Worm (Caenorhabditis elegans): ENCODE measurements around the gene let-756.

DNA sequence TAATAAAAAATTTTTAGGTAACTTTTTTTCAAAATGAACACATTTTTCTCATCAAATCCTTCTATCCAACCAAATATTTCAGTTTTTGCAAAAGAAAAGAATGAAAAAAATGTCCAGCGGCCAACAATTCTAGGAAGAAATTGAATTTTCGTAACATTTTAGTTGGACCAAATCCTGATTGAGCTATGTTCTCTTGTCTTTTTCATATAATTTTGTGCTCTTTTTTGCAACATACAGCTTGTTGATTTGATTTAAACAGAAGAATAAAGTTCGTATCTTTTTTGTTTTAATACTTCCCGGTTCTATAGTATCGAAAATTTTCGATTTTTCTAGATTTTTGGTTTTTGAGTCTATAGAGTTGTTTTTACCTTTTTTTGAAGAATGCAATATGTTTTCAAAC, 7.5 kb upstream of the let-756 start:
- no peak for TF ChIP-seq nhr-11 (tag; optimal IDR thresholded peaks at IDR 0.05)
- no peak for TF ChIP-seq sox-4 (tag; optimal IDR thresholded peaks at IDR 0.05)
- TF ChIP-seq rnt-1 (tag; optimal IDR thresholded peaks at IDR 0.05): no peak
- TF ChIP-seq mdl-1 (tag; optimal IDR thresholded peaks at IDR 0.05): no peak

Data from whole organism, L1 larva.